Worm (Caenorhabditis elegans) whole organism, L2 larva: ENCODE measurements around the gene C06C3.4.

Experiments used
- ZK546.5 ChIP-seq: sonication (generic microtip); optimal IDR thresholded peaks from 2 replicates; lab custom pipeline; 2017; ENCODE audit warnings: missing biosample characterization, missing genetic modification characterization
- crh-2 ChIP-seq: sonication (generic microtip); optimal IDR thresholded peaks from 2 replicates; lab custom pipeline; 2017; ENCODE audit warnings: missing biosample characterization, missing genetic modification characterization
- lin-11 ChIP-seq: fragments of 150-350 bp; sonication (generic microtip); optimal IDR thresholded peaks from 2 replicates; lab custom pipeline; 2014; ENCODE audit warnings: missing biosample characterization, missing genetic modification characterization, inconsistent platforms, mixed read lengths
- unc-62 ChIP-seq: fragments of 150-350 bp; optimal IDR thresholded peaks from 2 replicates; lab custom pipeline; 2014; ENCODE audit warnings: missing biosample characterization, missing genetic modification reagents, missing genetic modification characterization

ce11 chrII:9374807-9375206 is 1.7 kb downstream of the C06C3.4 start, which contains the start of gene C06C3.12:
- TF ChIP-seq ZK546.5 (no peak), unc-62 (GFP tag; lab: Kevin White, UChicago) (no peak), lin-11 (no peak), crh-2 (tag; lab: Kevin White, UChicago) (no peak)
